Fruit fly (Drosophila melanogaster): Measurements from ENCODE around the gene r.

r gene

DNA sequence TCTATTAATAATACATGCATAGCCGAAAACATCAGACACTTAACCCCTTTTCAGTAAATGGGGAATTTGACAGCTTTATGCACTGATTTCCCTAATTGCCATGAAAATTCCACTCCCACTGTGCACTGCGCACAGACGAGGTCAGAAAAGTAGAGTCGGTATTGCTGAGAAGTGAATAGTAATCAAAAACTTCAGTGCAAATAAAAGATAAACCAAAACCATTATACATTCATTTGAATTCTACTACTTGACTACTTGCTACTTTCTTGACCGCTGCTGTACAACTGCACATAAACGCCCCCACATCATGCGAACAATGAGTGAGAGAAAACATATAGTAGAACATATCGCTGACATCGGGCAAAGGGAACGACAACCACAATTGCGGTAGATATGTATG, 36.3 kb downstream of the r start (continued):
- TF ChIP-seq Dek (tag; optimal IDR thresholded peaks at IDR 0.05) (peak; percentile 67), repo (GFP tag; optimal IDR thresholded peaks at IDR 0.05) (peak; percentile 82), CG17361 (GFP tag; IDR thresholded peaks at IDR 0.05) (peak; percentile 85), CG8388 (GFP tag; optimal IDR thresholded peaks at IDR 0.05) (peak; percentile 90), fu2 (GFP tag; optimal IDR thresholded peaks at IDR 0.05) (peak; percentile 65), amos (GFP tag; IDR thresholded peaks at IDR 0.05; ENCODE audit: partially characterized antibody) (no peak), dpn (GFP tag; optimal IDR thresholded peaks at IDR 0.05) (peak; percentile 82 to 89), CG2129 (GFP tag; IDR thresholded peaks at IDR 0.05; ENCODE audit: partially characterized antibody) (no peak), CG10267 (tag; optimal IDR thresholded peaks at IDR 0.05) (peak; percentile 78), CG10959 (GFP tag; IDR thresholded peaks at IDR 0.05) (peak; percentile 75), CG1602 (GFP tag; optimal IDR thresholded peaks at IDR 0.05) (peak; percentile 76), ssp (GFP tag; IDR thresholded peaks at IDR 0.05) (peak; percentile 76), pros (GFP tag; optimal IDR thresholded peaks at IDR 0.05) (no peak), Eip74EF (GFP tag; optimal IDR thresholded peaks at IDR 0.05) (peak in 1 of 2 experiments; percentile 84), CG5245 (GFP tag; optimal IDR thresholded peaks at IDR 0.05) (peak; percentile 87), D19B (GFP tag; optimal IDR thresholded peaks at IDR 0.05) (no peak), Elba2 (GFP tag; optimal IDR thresholded peaks at IDR 0.05) (no peak), Myb (GFP tag; optimal IDR thresholded peaks at IDR 0.05) (peak; percentile 64), wor (GFP tag; IDR thresholded peaks at IDR 0.05) (peak; percentile 77), CG11456 (GFP tag; IDR thresholded peaks at IDR 0.05) (peak; percentile 83), Hr51 (GFP tag; optimal IDR thresholded peaks at IDR 0.05) (peak; percentile 58 to 83), Sin3A (optimal IDR thresholded peaks at IDR 0.05) (no peak), CG7271 (tag; optimal IDR thresholded peaks at IDR 0.05) (peak; percentile 33), CG7357 (GFP tag; IDR thresholded peaks at IDR 0.05) (peak; percentile 76), gt (GFP tag; IDR thresholded peaks at IDR 0.05) (peak; percentile 24; the same call in 1 of the 2 replicates), CG3847 (GFP tag; IDR thresholded peaks at IDR 0.05) (peak; percentile 61), peb (GFP tag; IDR thresholded peaks at IDR 0.05) (peak; percentile 67), NfI (GFP tag; optimal IDR thresholded peaks at IDR 0.05) (peak; percentile 86), CG11695 (GFP tag; IDR thresholded peaks at IDR 0.05) (peak; percentile 83), fd64A (GFP tag; optimal IDR thresholded peaks at IDR 0.05) (peak; percentile 74), CG10147 (GFP tag; optimal IDR thresholded peaks at IDR 0.05) (peak; percentile 67), chm (GFP tag; IDR thresholded peaks at IDR 0.05) (peak; percentile 93), sisA (GFP tag; IDR thresholded peaks at IDR 0.05) (peak; percentile 85), CG8359 (GFP tag; optimal IDR thresholded peaks at IDR 0.05; ENCODE audit: borderline replicate concordance) (peak; percentile 67), Neu2 (GFP tag; optimal IDR thresholded peaks at IDR 0.05; ENCODE audit: borderline replicate concordance) (no peak), scrt (GFP tag; optimal IDR thresholded peaks at IDR 0.05) (peak; percentile 39), CG1024 (GFP tag; IDR thresholded peaks at IDR 0.05) (peak; percentile 87), tup (GFP tag; optimal IDR thresholded peaks at IDR 0.05) (peak; percentile 79), CG30431 (GFP tag; optimal IDR thresholded peaks at IDR 0.05) (peak; percentile 74), tin (GFP tag; optimal IDR thresholded peaks at IDR 0.05) (peak; percentile 85), Dbx (GFP tag; IDR thresholded peaks at IDR 0.05) (no peak), CG15479 (GFP tag; optimal IDR thresholded peaks at IDR 0.05) (no peak), CG11504 (tag; optimal IDR thresholded peaks at IDR 0.05) (peak; percentile 88), Oli (tag; optimal IDR thresholded peaks at IDR 0.05) (peak; percentile 90), CG12155 (GFP tag; optimal IDR thresholded peaks at IDR 0.05) (peak; percentile 58), Sry-β (GFP tag; optimal IDR thresholded peaks at IDR 0.05) (peak; percentile 37), esg (GFP tag; conservative IDR thresholded peaks at IDR 0.05) (peak; percentile 86), eve (GFP tag; optimal IDR thresholded peaks at IDR 0.05) (peak in 1 of 2 experiments; percentile 93), CG16815 (GFP tag; optimal IDR thresholded peaks at IDR 0.05) (peak; percentile 76), crp (GFP tag; optimal IDR thresholded peaks at IDR 0.05) (peak in 1 of 2 experiments; percentile 32)
